Worm (Caenorhabditis elegans) whole organism, mixed stage, embryonic: ENCODE measurements around the gene srlf-18.

ENCODE experiments used
- M03D4.4 ChIP-seq: sonication (generic microtip); optimal IDR thresholded peaks from 2 replicates; lab custom pipeline; 2017; ENCODE audit warnings: mild to moderate bottlenecking, missing genetic modification characterization, missing compliant biosample characterization
- bed-3 ChIP-seq: fragments of 200-800 bp; sonication (Bioruptor generic); optimal IDR thresholded peaks from 3 replicates; lab custom pipeline; 2018; ENCODE audit warnings: mild to moderate bottlenecking, missing genetic modification characterization, moderate library complexity, missing compliant biosample characterization
- blmp-1 ChIP-seq: fragments of 150-350 bp; optimal IDR thresholded peaks from 2 replicates; lab custom pipeline; 2014; ENCODE audit warnings: missing biosample characterization, missing genetic modification characterization
- ceh-43 ChIP-seq: fragments of 200-800 bp; sonication (Bioruptor generic); optimal IDR thresholded peaks from 2 replicates; lab custom pipeline; 2018; ENCODE audit warnings: mild to moderate bottlenecking, missing genetic modification characterization, moderate library complexity, missing compliant biosample characterization
- ceh-83 ChIP-seq: fragments of 200-800 bp; sonication (Bioruptor generic); optimal IDR thresholded peaks from 2 replicates; lab custom pipeline; 2018; ENCODE audit warnings: mild to moderate bottlenecking, missing genetic modification characterization, missing compliant biosample characterization
- ces-1 ChIP-seq: fragments of 150-350 bp; optimal IDR thresholded peaks from 2 replicates; lab custom pipeline; 2014; ENCODE audit warnings: missing biosample characterization, missing genetic modification reagents, missing genetic modification characterization
- cnd-1 ChIP-seq: fragments of 200-800 bp; sonication (Bioruptor generic); optimal IDR thresholded peaks from 2 replicates; lab custom pipeline; 2018; ENCODE audit warnings: mild to moderate bottlenecking, missing genetic modification characterization, missing compliant biosample characterization
- drap-1 ChIP-seq: fragments of 200-800 bp; sonication (Bioruptor generic); optimal IDR thresholded peaks from 3 replicates; lab custom pipeline; 2018; ENCODE audit warnings: mild to moderate bottlenecking, missing genetic modification characterization, missing compliant biosample characterization
- elt-1 ChIP-seq: sonication (generic microtip); optimal IDR thresholded peaks from 2 replicates; lab custom pipeline; 2017; ENCODE audit warnings: missing genetic modification characterization, mild to moderate bottlenecking, missing compliant biosample characterization, antibody characterized with exemption, moderate library complexity, borderline replicate concordance; ENCODE audit not compliant: insufficient read depth
- flh-1 ChIP-seq: fragments of 200-800 bp; sonication (Bioruptor generic); optimal IDR thresholded peaks from 2 replicates; lab custom pipeline; 2018; ENCODE audit warnings: mild to moderate bottlenecking, missing genetic modification characterization, moderate library complexity, missing compliant biosample characterization
- ham-2 ChIP-seq: fragments of 200-800 bp; sonication (Bioruptor generic); optimal IDR thresholded peaks from 2 replicates; lab custom pipeline; 2018; ENCODE audit warnings: mild to moderate bottlenecking, missing genetic modification characterization, missing compliant biosample characterization
- hlh-1 ChIP-seq: fragments of 150-350 bp; optimal IDR thresholded peaks from 2 replicates; lab custom pipeline; 2014; ENCODE audit warnings: missing biosample characterization, missing genetic modification reagents, missing genetic modification characterization
- lin-13 ChIP-seq: fragments of 150-350 bp; optimal IDR thresholded peaks from 2 replicates; lab custom pipeline; 2014; ENCODE audit warnings: missing biosample characterization, missing genetic modification characterization
- lin-32 ChIP-seq: fragments of 200-800 bp; sonication (Bioruptor generic); optimal IDR thresholded peaks from 2 replicates; lab custom pipeline; 2018; ENCODE audit warnings: mild to moderate bottlenecking, missing genetic modification characterization, missing compliant biosample characterization
- mab-5 ChIP-seq: fragments of 150-350 bp; optimal IDR thresholded peaks from 2 replicates; lab custom pipeline; 2014; ENCODE audit warnings: missing biosample characterization, missing genetic modification characterization
- nhr-12 ChIP-seq: fragments of 150-350 bp; optimal IDR thresholded peaks from 2 replicates; lab custom pipeline; 2014; ENCODE audit warnings: missing biosample characterization, missing genetic modification characterization
- nhr-2 ChIP-seq: fragments of 150-350 bp; optimal IDR thresholded peaks from 2 replicates; lab custom pipeline; 2014; ENCODE audit warnings: missing biosample characterization, missing genetic modification characterization
- nhr-237 ChIP-seq: fragments of 150-350 bp; optimal IDR thresholded peaks from 2 replicates; lab custom pipeline; 2014; ENCODE audit warnings: missing biosample characterization, missing genetic modification characterization
- nhr-28 ChIP-seq: fragments of 150-350 bp; optimal IDR thresholded peaks from 2 replicates; lab custom pipeline; 2014; ENCODE audit warnings: missing biosample characterization, missing genetic modification characterization
- nhr-76 ChIP-seq: sonication (generic microtip); optimal IDR thresholded peaks from 2 replicates; lab custom pipeline; 2017; ENCODE audit warnings: missing biosample characterization, missing genetic modification characterization
- sem-2 ChIP-seq: fragments of 200-800 bp; sonication (Bioruptor generic); optimal IDR thresholded peaks from 2 replicates; lab custom pipeline; 2018; ENCODE audit warnings: mild to moderate bottlenecking, missing genetic modification characterization, missing compliant biosample characterization
- snpc-4 ChIP-seq: fragments of 150-350 bp; optimal IDR thresholded peaks from 2 replicates; lab custom pipeline; 2014; ENCODE audit warnings: missing biosample characterization, missing genetic modification characterization
- unc-62 ChIP-seq: fragments of 150-350 bp; optimal IDR thresholded peaks from 2 replicates; lab custom pipeline; 2014; ENCODE audit warnings: missing biosample characterization, missing genetic modification reagents, missing genetic modification characterization
- zip-8 ChIP-seq: fragments of 150-350 bp; optimal IDR thresholded peaks from 2 replicates; lab custom pipeline; 2014; ENCODE audit warnings: missing biosample characterization, missing genetic modification characterization
- ztf-11 ChIP-seq: fragments of 150-350 bp; optimal IDR thresholded peaks from 2 replicates; lab custom pipeline; 2014; ENCODE audit warnings: missing biosample characterization, missing genetic modification characterization

The srlf-18 gene

DNA sequence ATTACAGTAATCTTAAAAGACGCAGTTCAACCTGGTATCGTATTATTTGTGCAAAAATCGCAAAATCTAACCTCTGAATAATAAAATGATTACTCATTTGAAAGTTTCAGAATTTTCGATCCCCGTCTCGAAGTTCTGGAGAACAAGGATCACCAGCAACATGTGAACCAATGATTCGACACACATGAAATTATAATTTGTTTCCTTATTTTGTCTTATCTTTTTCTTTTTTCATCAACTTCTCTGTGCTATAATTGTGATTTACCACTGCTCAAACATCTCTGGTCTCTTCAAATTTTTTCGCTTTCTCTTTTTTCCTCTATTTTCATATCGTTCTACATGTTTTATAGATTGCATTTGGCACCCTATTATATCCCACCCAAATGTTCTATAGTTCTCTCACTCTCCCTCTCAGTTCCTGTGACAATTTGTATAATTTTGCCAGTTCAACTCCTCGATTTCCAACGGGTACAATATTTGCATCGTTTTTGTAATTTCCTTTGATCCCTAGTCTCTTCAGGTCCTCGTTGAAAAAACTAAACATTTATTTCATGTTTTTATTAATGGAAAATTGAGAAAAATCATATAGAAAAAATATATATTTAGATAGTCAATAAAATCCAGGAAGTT, 38.2 kb downstream of the srlf-18 start:
- TF ChIP-seq mab-5 (tag; lab: Kevin White, UChicago): no peak
- no peak for TF ChIP-seq unc-62
- no peak for TF ChIP-seq nhr-2 (tag; lab: Kevin White, UChicago)
- TF ChIP-seq M03D4.4: no peak
- no peak for TF ChIP-seq nhr-76 (tag; lab: Kevin White, UChicago)
- no peak for TF ChIP-seq flh-1 (GFP tag; lab: Kevin White, UChicago)
- no peak for TF ChIP-seq lin-13 (tag; lab: Kevin White, UChicago)
- no peak for TF ChIP-seq blmp-1 (tag; lab: Kevin White, UChicago)
- TF ChIP-seq hlh-1 (tag; lab: Kevin White, UChicago): no peak
- TF ChIP-seq ham-2 (GFP tag; lab: Kevin White, UChicago): no peak
- no peak for TF ChIP-seq elt-1
- TF ChIP-seq nhr-12: no peak
- TF ChIP-seq snpc-4 (tag; lab: Kevin White, UChicago): no peak
- TF ChIP-seq sem-2 (GFP tag; lab: Kevin White, UChicago): no peak
- TF ChIP-seq ceh-43: no peak

DNA sequence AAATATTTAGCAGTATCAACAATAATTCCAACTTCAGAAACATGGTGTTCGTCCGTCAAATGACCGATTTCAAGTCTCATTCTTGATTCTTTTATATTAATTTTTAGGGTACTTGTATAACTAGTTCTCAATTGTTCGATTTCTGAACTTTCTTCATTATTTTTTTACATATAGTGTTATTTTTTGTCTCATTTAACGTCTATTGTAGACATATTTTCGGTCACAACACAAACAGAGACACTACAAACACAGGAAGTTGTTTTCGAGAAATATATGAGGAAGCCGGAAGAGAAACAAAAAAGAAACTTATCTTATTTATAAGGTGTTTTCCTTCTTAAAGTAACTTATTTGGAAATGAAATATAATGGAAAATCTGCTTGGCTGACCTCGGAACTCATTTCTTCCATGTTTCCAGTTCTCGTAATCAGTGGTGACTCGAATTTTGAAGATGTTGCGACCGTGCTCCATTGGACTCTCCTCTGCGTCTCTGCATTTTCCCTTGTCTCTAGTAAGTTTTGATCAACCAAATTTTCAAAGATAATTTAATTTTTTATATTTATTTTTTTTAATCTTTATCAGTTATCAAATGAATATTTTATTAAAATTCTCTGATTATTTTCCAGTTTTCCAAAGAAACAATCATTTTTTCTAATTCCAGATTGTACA, 47.5 kb downstream of the srlf-18 start, which contains the start of the genes F36H1.12 and lin-3:
F36H1.12 (minus strand) TSS at position 51 of the 666 bp plus-strand sequence.
lin-3 (plus strand) TSS at position 657 of the 666 bp plus-strand sequence.
- TF ChIP-seq lin-32 (GFP tag; lab: Kevin White, UChicago) (no peak), lin-13 (tag; lab: Kevin White, UChicago) (no peak), M03D4.4 (no peak), drap-1 (GFP tag; lab: Kevin White, UChicago) (no peak), ztf-11 (tag; lab: Kevin White, UChicago) (no peak), flh-1 (GFP tag; lab: Kevin White, UChicago) (no peak), snpc-4 (tag; lab: Kevin White, UChicago) (no peak), mab-5 (tag; lab: Kevin White, UChicago) (no peak), zip-8 (tag; lab: Kevin White, UChicago) (no peak), bed-3 (GFP tag; lab: Kevin White, UChicago) (no peak)
- TF ChIP-seq, all 35 proteins: peak for 0

DNA sequence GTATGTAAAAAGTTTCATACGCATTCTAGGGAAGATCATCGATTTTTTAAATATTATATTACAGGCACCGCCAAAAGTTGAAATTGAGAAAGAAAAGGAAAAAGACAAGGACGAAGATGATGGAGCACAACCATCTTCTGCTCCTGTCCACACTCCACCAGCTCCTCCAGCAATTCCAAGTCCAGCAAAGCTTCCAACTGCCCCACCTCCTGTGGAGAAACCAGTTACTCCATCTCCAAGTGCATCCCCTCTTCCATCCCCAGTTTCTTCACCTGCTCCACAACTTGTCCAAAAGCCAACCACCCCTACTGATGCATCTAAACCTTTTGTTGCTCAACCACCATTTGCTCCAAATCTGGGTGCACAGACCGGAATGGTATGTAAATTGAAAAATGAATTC, 49.3 kb downstream of the srlf-18 start:
- TF ChIP-seq ham-2 (GFP tag; lab: Kevin White, UChicago) (no peak), ces-1 (GFP tag; lab: Kevin White, UChicago) (no peak), ztf-11 (tag; lab: Kevin White, UChicago) (no peak), nhr-28 (no peak), sem-2 (GFP tag; lab: Kevin White, UChicago) (no peak), lin-13 (tag; lab: Kevin White, UChicago) (no peak), unc-62 (no peak), bed-3 (GFP tag; lab: Kevin White, UChicago) (no peak), ceh-83 (GFP tag; lab: Kevin White, UChicago) (no peak), cnd-1 (tag; lab: Kevin White, UChicago) (no peak), mab-5 (tag; lab: Kevin White, UChicago) (no peak), nhr-237 (no peak), drap-1 (GFP tag; lab: Kevin White, UChicago) (no peak), blmp-1 (tag; lab: Kevin White, UChicago) (no peak), nhr-76 (tag; lab: Kevin White, UChicago) (no peak), lin-32 (GFP tag; lab: Kevin White, UChicago) (no peak), hlh-1 (tag; lab: Kevin White, UChicago) (no peak), zip-8 (tag; lab: Kevin White, UChicago) (no peak)
